Fruit fly (Drosophila melanogaster): ENCODE results near the gene Psf1.
A peak's percentile ranks its signal among the peaks of the same experiment; 100 is the strongest.

The Psf1 gene

DNA sequence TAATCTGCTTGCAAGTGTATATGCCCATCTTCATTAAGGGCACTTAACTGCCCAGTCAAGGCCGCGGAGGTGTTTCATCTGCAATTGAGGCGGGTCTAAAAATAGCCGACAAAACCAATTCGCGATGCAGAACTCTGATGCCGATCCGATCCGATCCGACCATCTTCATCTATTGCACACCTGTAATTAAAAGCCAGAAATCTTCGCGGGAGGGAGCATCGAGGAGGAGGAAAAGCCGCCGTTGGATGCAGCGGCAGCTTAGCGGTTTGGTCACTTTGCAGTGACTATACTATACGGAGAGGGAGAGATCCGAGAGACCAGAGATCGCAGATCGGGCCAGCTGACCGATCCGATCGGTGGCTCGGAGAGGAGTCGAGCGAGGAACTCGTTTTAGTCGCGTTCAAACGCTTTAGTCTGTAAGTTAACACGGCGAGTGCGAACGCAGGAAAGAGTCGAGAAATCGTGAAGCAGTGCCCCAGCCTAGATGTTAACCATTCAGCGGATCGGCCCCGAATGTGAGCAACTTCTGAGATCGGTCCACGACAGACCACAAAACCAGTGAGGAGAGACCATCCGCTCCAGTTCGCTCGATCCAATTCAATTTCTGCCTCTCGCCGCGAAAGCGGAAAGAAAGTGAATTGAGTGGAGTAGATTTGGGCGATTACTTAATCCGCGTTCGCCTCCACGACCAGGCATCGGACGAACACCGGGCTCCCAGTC is 8.7 kb upstream of the Psf1 start, which contains the start of gene tfc:
TSS of gene tfc (plus strand) at position 389 of the 720 bp plus-strand sequence.
- TF ChIP-seq pfk (GFP tag; optimal IDR thresholded peaks at IDR 0.05) (no peak), sens (GFP tag) (peak; percentile 18), kni (GFP tag; optimal IDR thresholded peaks at IDR 0.05) (peak; percentile 65), CG30431 (GFP tag; optimal IDR thresholded peaks at IDR 0.05) (no peak), Jarid2 (GFP tag; optimal IDR thresholded peaks at IDR 0.05) (peak; percentile 64), CG12769 (tag; optimal IDR thresholded peaks at IDR 0.05) (peak; percentile 67), Med (GFP tag) (peak; percentile 42), Deaf1 (tag; optimal IDR thresholded peaks at IDR 0.05) (peak; percentile 90), E2f1 (GFP tag; IDR thresholded peaks at IDR 0.05) (no peak), CG5180 (GFP tag; optimal IDR thresholded peaks at IDR 0.05) (peak; percentile 83), Bdp1 (GFP tag; optimal IDR thresholded peaks at IDR 0.05) (no peak), nom (GFP tag; optimal IDR thresholded peaks at IDR 0.05) (peak; percentile 55), odd (GFP tag; optimal IDR thresholded peaks at IDR 0.05) (peak; percentile 6), Eip74EF (GFP tag; optimal IDR thresholded peaks at IDR 0.05) (peak in 1 of 2 experiments; percentile 14), Drgx (GFP tag; IDR thresholded peaks at IDR 0.05) (0 out of 2 replicates have a peak, but pooled peaks have one; percentile 33), Trl (optimal IDR thresholded peaks at IDR 0.05) (peak; percentile 11 to 22), Trl (GFP tag; optimal IDR thresholded peaks at IDR 0.05) (no peak), CG9727 (GFP tag; optimal IDR thresholded peaks at IDR 0.05) (no peak), chinmo (GFP tag; IDR thresholded peaks at IDR 0.05; ENCODE audit: partially characterized antibody) (peak; percentile 86; the same call in 2 of the 4 replicates), CG10543 (GFP tag; optimal IDR thresholded peaks at IDR 0.05) (peak; percentile 4), z (GFP tag; IDR thresholded peaks at IDR 0.05) (peak; percentile 81; the same call in 2 of the 3 replicates), Blimp-1 (GFP tag; optimal IDR thresholded peaks at IDR 0.05) (peak; percentile 89), CG13287 (GFP tag; IDR thresholded peaks at IDR 0.05; ENCODE audit: partially characterized antibody) (0 out of 2 replicates have a peak, but pooled peaks have one; percentile 20), salm (tag; optimal IDR thresholded peaks at IDR 0.05) (no peak), oc (tag; optimal IDR thresholded peaks at IDR 0.05) (peak; percentile 18), Fer1 (GFP tag; optimal IDR thresholded peaks at IDR 0.05) (no peak), zen2 (GFP tag; IDR thresholded peaks at IDR 0.05; ENCODE audit: partially characterized antibody) (0 out of 3 replicates have a peak, but pooled peaks have one; percentile 19)

DNA sequence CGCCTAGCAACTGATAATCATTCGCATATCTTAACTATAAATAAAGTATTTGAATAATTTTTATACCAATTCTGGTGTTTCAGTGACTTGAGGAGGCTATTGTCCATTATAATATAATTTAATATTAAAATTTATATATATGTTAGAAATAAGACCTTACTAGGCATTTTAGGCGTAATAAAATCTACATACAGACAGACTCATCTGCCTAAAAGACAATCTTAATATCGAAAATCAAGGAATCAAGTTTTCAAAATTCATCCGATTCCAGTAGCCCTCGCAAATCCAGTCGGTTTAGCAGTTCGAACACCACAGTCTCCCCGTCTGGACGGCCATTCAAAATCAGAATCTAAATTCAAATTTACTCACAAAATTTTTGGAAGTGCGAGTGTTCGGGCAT is 4.2 kb upstream of the Psf1 start, which contains the start of the genes CG9130 and CG9133:
TSS of gene CG9130 (plus strand) at position 301 of the 400 bp plus-strand sequence.
TSS of gene CG9133 (plus strand) at position 301 of the 400 bp plus-strand sequence.
- TF ChIP-seq Sox102F (GFP tag; optimal IDR thresholded peaks at IDR 0.05) (no peak), CrebB (tag; optimal IDR thresholded peaks at IDR 0.05) (no peak), CG4854 (GFP tag; optimal IDR thresholded peaks at IDR 0.05) (no peak), CG9215 (GFP tag; IDR thresholded peaks at IDR 0.05) (no peak), CG6854 (GFP tag; optimal IDR thresholded peaks at IDR 0.05) (no peak), PHDP (tag; optimal IDR thresholded peaks at IDR 0.05) (no peak), ham (GFP tag; IDR thresholded peaks at IDR 0.05) (no peak), H15 (GFP tag; IDR thresholded peaks at IDR 0.05) (no peak), CG10321 (GFP tag; IDR thresholded peaks at IDR 0.05) (no peak), scrt (GFP tag; optimal IDR thresholded peaks at IDR 0.05) (no peak), sqz (GFP tag; optimal IDR thresholded peaks at IDR 0.05) (no peak), CG10979 (tag; optimal IDR thresholded peaks at IDR 0.05) (no peak), stwl (tag; optimal IDR thresholded peaks at IDR 0.05) (no peak), CG7963 (GFP tag; IDR thresholded peaks at IDR 0.05; ENCODE audit: partially characterized antibody) (no peak), h (optimal IDR thresholded peaks at IDR 0.05) (no peak), CG10462 (GFP tag; optimal IDR thresholded peaks at IDR 0.05) (no peak), CG17361 (GFP tag; IDR thresholded peaks at IDR 0.05) (no peak), H2.0 (GFP tag; IDR thresholded peaks at IDR 0.05) (no peak)
